Worm (Caenorhabditis elegans): ENCODE results near the gene T16G12.4.

Gene T16G12.4

DNA sequence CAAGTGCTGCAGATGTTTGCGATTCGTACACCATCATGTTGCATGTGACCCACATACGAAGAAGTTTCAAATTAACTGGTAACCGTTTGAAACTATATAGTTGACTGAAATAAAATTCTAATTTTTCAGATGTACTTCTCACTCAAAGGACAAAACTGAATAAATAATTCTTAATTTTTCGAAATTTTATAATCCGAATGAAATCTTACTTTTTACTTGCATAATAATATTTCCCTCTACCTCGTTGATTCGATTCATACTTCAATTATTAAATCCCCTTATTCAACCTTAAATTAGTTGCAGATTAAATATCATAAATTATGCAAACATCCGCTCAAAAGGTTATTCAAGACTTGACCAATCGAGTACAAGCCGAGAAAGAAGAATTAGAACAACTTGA, 28.4 kb downstream of the T16G12.4 start, which contains the start of gene T16H12.2:
TSS of gene T16H12.2 (plus strand) at position 301 of the 400 bp plus-strand sequence.
- TF ChIP-seq pha-4 (tag; optimal IDR thresholded peaks at IDR 0.05), result no peak
- no peak for TF ChIP-seq blmp-1 (tag; optimal IDR thresholded peaks at IDR 0.05)
- no peak for TF ChIP-seq ham-2 (GFP tag; optimal IDR thresholded peaks at IDR 0.05)
- TF ChIP-seq mab-5 (tag; optimal IDR thresholded peaks at IDR 0.05), result no peak
- no peak for TF ChIP-seq unc-62 (GFP tag; optimal IDR thresholded peaks at IDR 0.05)
- TF ChIP-seq nhr-76 (tag; optimal IDR thresholded peaks at IDR 0.05), result no peak
- TF ChIP-seq elt-1 (tag; optimal IDR thresholded peaks at IDR 0.05; ENCODE audit: borderline replicate concordance, insufficient read depth), result no peak
- TF ChIP-seq unc-39 (tag; optimal IDR thresholded peaks at IDR 0.05), result no peak
- TF ChIP-seq ceh-39 (tag; optimal IDR thresholded peaks at IDR 0.05), result no peak
- no peak for TF ChIP-seq lsy-2 (tag; optimal IDR thresholded peaks at IDR 0.05)
- no peak for TF ChIP-seq bed-3 (GFP tag; optimal IDR thresholded peaks at IDR 0.05)
- TF ChIP-seq mls-2 (tag; optimal IDR thresholded peaks at IDR 0.05), result no peak
- no peak for TF ChIP-seq sem-2 (GFP tag; optimal IDR thresholded peaks at IDR 0.05)
- no peak for TF ChIP-seq nhr-28 (tag; optimal IDR thresholded peaks at IDR 0.05)

DNA sequence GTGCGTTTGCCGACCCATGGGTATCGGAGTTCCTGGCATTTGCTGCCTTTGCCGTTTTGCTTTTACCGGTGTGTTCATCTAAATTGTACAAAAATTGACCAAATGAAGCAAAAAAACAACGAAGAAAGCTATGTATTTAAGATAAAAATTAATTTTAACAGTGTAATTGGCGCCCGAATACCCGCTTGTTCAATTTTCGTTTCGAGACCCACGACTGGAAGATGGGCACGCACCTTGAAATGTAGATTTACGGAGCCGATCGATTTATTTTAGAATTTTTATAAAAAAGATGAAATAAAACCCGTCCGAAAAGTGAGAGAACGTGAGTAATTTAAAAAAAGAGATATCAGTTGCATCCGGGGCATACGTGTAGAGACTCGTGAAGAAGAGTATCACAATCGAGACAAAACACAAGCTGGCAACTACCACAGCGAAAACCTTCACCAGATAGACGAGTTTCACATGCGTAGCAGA, 30.9 kb downstream of the T16G12.4 start, which contains the start of gene hal-2:
TSS of gene hal-2 (minus strand) at position 424 of the 474 bp plus-strand sequence.
- TF ChIP-seq blmp-1 (tag; optimal IDR thresholded peaks at IDR 0.05) (no peak), lin-13 (tag; optimal IDR thresholded peaks at IDR 0.05) (no peak), nhr-76 (tag; optimal IDR thresholded peaks at IDR 0.05) (no peak), elt-1 (tag; optimal IDR thresholded peaks at IDR 0.05; ENCODE audit: borderline replicate concordance, insufficient read depth) (no peak), zip-8 (tag; optimal IDR thresholded peaks at IDR 0.05) (no peak), ceh-83 (GFP tag; optimal IDR thresholded peaks at IDR 0.05) (no peak), flh-1 (GFP tag; optimal IDR thresholded peaks at IDR 0.05) (no peak), nhr-28 (tag; optimal IDR thresholded peaks at IDR 0.05) (no peak), ztf-11 (tag; optimal IDR thresholded peaks at IDR 0.05) (no peak), ces-1 (GFP tag; optimal IDR thresholded peaks at IDR 0.05) (no peak), pha-4 (tag; optimal IDR thresholded peaks at IDR 0.05) (no peak), mab-5 (tag; optimal IDR thresholded peaks at IDR 0.05) (no peak), lin-32 (GFP tag; optimal IDR thresholded peaks at IDR 0.05) (no peak), ham-2 (GFP tag; optimal IDR thresholded peaks at IDR 0.05) (no peak), bed-3 (GFP tag; optimal IDR thresholded peaks at IDR 0.05) (no peak)

DNA sequence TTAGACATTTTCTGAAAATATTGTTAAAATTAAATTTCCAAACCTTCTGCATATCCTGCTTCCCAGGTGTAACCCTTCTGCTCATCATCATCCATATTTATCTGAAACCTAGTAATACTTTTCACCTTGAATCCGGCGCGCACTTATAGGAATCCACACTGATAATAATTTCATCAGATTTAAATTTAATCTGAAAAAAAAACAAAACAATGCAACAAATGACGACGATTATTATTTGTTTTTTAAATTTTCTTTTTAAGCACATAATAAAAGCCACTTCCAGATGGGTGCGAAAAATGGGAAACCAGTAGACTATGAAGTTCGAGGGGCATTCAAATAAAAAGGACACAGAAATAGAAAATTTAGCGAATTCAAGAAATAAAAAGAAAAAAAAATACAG, 33.1 kb downstream of the T16G12.4 start, which contains the start of gene gtf-2H2C:
TSS of gene gtf-2H2C (minus strand) at position 101 of the 400 bp plus-strand sequence.
- TF ChIP-seq lin-32 (GFP tag; optimal IDR thresholded peaks at IDR 0.05) (no peak), nhr-2 (tag; optimal IDR thresholded peaks at IDR 0.05) (no peak), unc-120 (tag; optimal IDR thresholded peaks at IDR 0.05; ENCODE audit: poor library complexity, severe bottlenecking) (no peak), drap-1 (GFP tag; optimal IDR thresholded peaks at IDR 0.05) (no peak), ceh-43 (GFP tag; optimal IDR thresholded peaks at IDR 0.05) (no peak), M03D4.4 (tag; optimal IDR thresholded peaks at IDR 0.05) (no peak), unc-62 (GFP tag; optimal IDR thresholded peaks at IDR 0.05) (no peak), ztf-11 (tag; optimal IDR thresholded peaks at IDR 0.05) (no peak), mls-2 (tag; optimal IDR thresholded peaks at IDR 0.05) (no peak), blmp-1 (tag; optimal IDR thresholded peaks at IDR 0.05) (no peak), unc-39 (tag; optimal IDR thresholded peaks at IDR 0.05) (no peak), ceh-39 (tag; optimal IDR thresholded peaks at IDR 0.05) (no peak), flh-1 (GFP tag; optimal IDR thresholded peaks at IDR 0.05) (no peak), lin-13 (tag; optimal IDR thresholded peaks at IDR 0.05) (no peak), bed-3 (GFP tag; optimal IDR thresholded peaks at IDR 0.05) (no peak), nhr-12 (tag; optimal IDR thresholded peaks at IDR 0.05) (no peak), elt-3 (tag; optimal IDR thresholded peaks at IDR 0.05) (no peak)

ce11 chrIII:10093093-10093492, 35.5 kb downstream of the T16G12.4 start:
- no peak for TF ChIP-seq pha-4 (tag; optimal IDR thresholded peaks at IDR 0.05)
- peak; percentile 2 for TF ChIP-seq lin-32 (GFP tag; optimal IDR thresholded peaks at IDR 0.05)

DNA sequence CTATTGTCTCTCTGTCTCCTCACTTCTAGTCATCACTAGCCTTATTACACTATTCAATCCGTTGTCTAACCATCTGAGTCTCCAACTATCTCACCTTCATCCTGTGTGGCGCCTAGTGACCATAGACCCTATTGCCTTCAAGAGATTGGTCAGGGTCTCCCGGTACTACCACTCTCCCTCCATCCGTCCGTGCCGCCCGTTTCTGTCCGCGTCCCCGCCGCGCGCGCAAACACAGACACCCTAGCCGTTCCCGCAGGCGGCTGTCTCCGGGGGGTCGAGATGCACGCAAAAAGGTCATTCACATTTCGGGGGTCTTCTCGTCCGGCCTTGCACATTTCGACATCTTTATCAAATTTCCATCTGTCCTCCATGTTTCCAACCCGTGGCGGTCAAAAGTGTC, 36.9 kb downstream of the T16G12.4 start:
- TF ChIP-seq M03D4.4 (tag; optimal IDR thresholded peaks at IDR 0.05) (peak; percentile 59), mab-5 (tag; optimal IDR thresholded peaks at IDR 0.05) (no peak), drap-1 (GFP tag; optimal IDR thresholded peaks at IDR 0.05) (peak; percentile 28), ceh-43 (GFP tag; optimal IDR thresholded peaks at IDR 0.05) (no peak), unc-62 (GFP tag; optimal IDR thresholded peaks at IDR 0.05) (peak; percentile 3), nhr-28 (tag; optimal IDR thresholded peaks at IDR 0.05) (no peak), tbx-8 (GFP tag; optimal IDR thresholded peaks at IDR 0.05) (no peak), cnd-1 (tag; optimal IDR thresholded peaks at IDR 0.05) (peak; percentile 69), sptf-1 (tag; optimal IDR thresholded peaks at IDR 0.05) (peak; percentile 79), hlh-1 (tag; optimal IDR thresholded peaks at IDR 0.05) (no peak), nhr-2 (tag; optimal IDR thresholded peaks at IDR 0.05) (peak; percentile 9), bed-3 (GFP tag; optimal IDR thresholded peaks at IDR 0.05) (peak; percentile 9), unc-120 (tag; optimal IDR thresholded peaks at IDR 0.05; ENCODE audit: poor library complexity, severe bottlenecking) (peak; percentile 56), nhr-237 (tag; optimal IDR thresholded peaks at IDR 0.05) (no peak), lin-32 (GFP tag; optimal IDR thresholded peaks at IDR 0.05) (no peak), pha-4 (tag; optimal IDR thresholded peaks at IDR 0.05) (peak; percentile 58), mls-2 (tag; optimal IDR thresholded peaks at IDR 0.05) (peak; percentile 58), ceh-83 (GFP tag; optimal IDR thresholded peaks at IDR 0.05) (no peak), elt-1 (tag; optimal IDR thresholded peaks at IDR 0.05; ENCODE audit: borderline replicate concordance, insufficient read depth) (no peak), nhr-12 (tag; optimal IDR thresholded peaks at IDR 0.05) (no peak), lsy-2 (tag; optimal IDR thresholded peaks at IDR 0.05) (peak; percentile 21), ham-2 (GFP tag; optimal IDR thresholded peaks at IDR 0.05) (peak; percentile 91)
